Worm (Caenorhabditis elegans) whole organism, L2 larva: ENCODE measurements around the gene fat-5.

ENCODE experiments used
- C34F6.9 ChIP-seq: fragments of 150-350 bp; optimal IDR thresholded peaks from 2 replicates; lab custom pipeline; 2014; ENCODE audit warnings: missing biosample characterization, missing genetic modification characterization
- R02D3.7 ChIP-seq: fragments of 150-350 bp; optimal IDR thresholded peaks from 2 replicates; lab custom pipeline; 2014; ENCODE audit warnings: missing biosample characterization, missing genetic modification characterization
- Y55F3AM.14 ChIP-seq: fragments of 200-800 bp; sonication (Bioruptor generic); optimal IDR thresholded peaks from 2 replicates; lab custom pipeline; 2018; ENCODE audit warnings: mild to moderate bottlenecking, missing genetic modification characterization, missing compliant biosample characterization
- ZK546.5 ChIP-seq: sonication (generic microtip); optimal IDR thresholded peaks from 2 replicates; lab custom pipeline; 2017; ENCODE audit warnings: missing biosample characterization, missing genetic modification characterization
- alr-1 ChIP-seq: fragments of 150-350 bp; optimal IDR thresholded peaks from 2 replicates; lab custom pipeline; 2014; ENCODE audit warnings: missing biosample characterization, missing genetic modification characterization
- ama-1 ChIP-seq: fragments of 150-350 bp; optimal IDR thresholded peaks from 2 replicates; lab custom pipeline; 2018; ENCODE audit warnings: inconsistent platforms
- ceh-16 ChIP-seq: fragments of 150-350 bp; optimal IDR thresholded peaks from 2 replicates; lab custom pipeline; 2014; ENCODE audit warnings: missing biosample characterization, missing genetic modification characterization
- crh-2 ChIP-seq: sonication (generic microtip); optimal IDR thresholded peaks from 2 replicates; lab custom pipeline; 2017; ENCODE audit warnings: missing biosample characterization, missing genetic modification characterization
- dmd-4 ChIP-seq: sonication (generic microtip); optimal IDR thresholded peaks from 2 replicates; lab custom pipeline; 2017; ENCODE audit warnings: missing biosample characterization, missing genetic modification characterization
- egl-27 ChIP-seq: sonication (generic microtip); optimal IDR thresholded peaks from 3 replicates; lab custom pipeline; 2017; ENCODE audit warnings: missing biosample characterization, missing genetic modification reagents, missing genetic modification characterization
- elt-3 ChIP-seq: sonication (generic microtip); optimal IDR thresholded peaks from 2 replicates; lab custom pipeline; 2017; ENCODE audit warnings: missing biosample characterization, missing genetic modification characterization
- fos-1 ChIP-seq: fragments of 150-350 bp; optimal IDR thresholded peaks from 2 replicates; lab custom pipeline; 2014; ENCODE audit warnings: missing biosample characterization, missing genetic modification characterization
- gmeb-1 ChIP-seq: fragments of 150-350 bp; optimal IDR thresholded peaks from 2 replicates; lab custom pipeline; 2014; ENCODE audit warnings: missing biosample characterization, missing genetic modification characterization
- lin-11 ChIP-seq: fragments of 150-350 bp; sonication (generic microtip); optimal IDR thresholded peaks from 2 replicates; lab custom pipeline; 2014; ENCODE audit warnings: missing biosample characterization, missing genetic modification characterization, inconsistent platforms, mixed read lengths
- lin-13 ChIP-seq: fragments of 150-350 bp; optimal IDR thresholded peaks from 2 replicates; lab custom pipeline; 2014; ENCODE audit warnings: missing biosample characterization, missing genetic modification reagents, missing genetic modification characterization
- lsy-2 ChIP-seq, 2 experiments: fragments of 150-350 bp in 1 of 2; sonication (generic microtip) in 1 of 2; optimal IDR thresholded peaks; 2 replicates each; lab custom pipeline; 2014 to 2017; ENCODE audit warnings: missing biosample characterization in 2 of 2, missing genetic modification characterization in 2 of 2
- mab-5 ChIP-seq: fragments of 150-350 bp; optimal IDR thresholded peaks from 2 replicates; lab custom pipeline; 2014; ENCODE audit warnings: missing biosample characterization, missing genetic modification characterization
- mbf-1 ChIP-seq: sonication (generic microtip); optimal IDR thresholded peaks from 2 replicates; lab custom pipeline; 2017; ENCODE audit warnings: missing biosample characterization, missing genetic modification characterization
- mdl-1 ChIP-seq, 2 experiments: fragments of 150-350 bp in 1 of 2; sonication (generic microtip) in 1 of 2; optimal IDR thresholded peaks; 2 replicates each; lab custom pipeline; 2017; ENCODE audit warnings: missing biosample characterization in 2 of 2, missing genetic modification characterization in 2 of 2
- nhr-10 ChIP-seq: sonication (generic microtip); optimal IDR thresholded peaks from 2 replicates; lab custom pipeline; 2017; ENCODE audit warnings: missing biosample characterization, missing genetic modification characterization
- nhr-11 ChIP-seq: fragments of 150-350 bp; optimal IDR thresholded peaks from 2 replicates; lab custom pipeline; 2014; ENCODE audit warnings: missing biosample characterization, missing genetic modification characterization
- nhr-12 ChIP-seq: fragments of 150-350 bp; optimal IDR thresholded peaks from 2 replicates; lab custom pipeline; 2014; ENCODE audit warnings: missing biosample characterization, missing genetic modification characterization
- nhr-129 ChIP-seq: fragments of 150-350 bp; optimal IDR thresholded peaks from 2 replicates; lab custom pipeline; 2014; ENCODE audit warnings: missing biosample characterization, missing genetic modification characterization
- nhr-23 ChIP-seq: fragments of 150-350 bp; optimal IDR thresholded peaks from 2 replicates; lab custom pipeline; 2014; ENCODE audit warnings: missing biosample characterization, missing genetic modification reagents, missing genetic modification characterization
- nhr-25 ChIP-seq: fragments of 150-350 bp; sonication (generic microtip); optimal IDR thresholded peaks from 3 replicates; lab custom pipeline; 2014; ENCODE audit warnings: missing biosample characterization, missing genetic modification characterization
- nhr-77 ChIP-seq: fragments of 150-350 bp; optimal IDR thresholded peaks from 2 replicates; lab custom pipeline; 2014; ENCODE audit warnings: missing biosample characterization, missing genetic modification characterization
- peb-1 ChIP-seq: fragments of 150-350 bp; optimal IDR thresholded peaks from 2 replicates; lab custom pipeline; 2014; ENCODE audit warnings: missing biosample characterization, missing genetic modification characterization
- sem-4 ChIP-seq: fragments of 150-350 bp; optimal IDR thresholded peaks from 2 replicates; lab custom pipeline; 2014; ENCODE audit warnings: missing biosample characterization, missing genetic modification reagents, missing genetic modification characterization
- skn-1 ChIP-seq: sonication (generic microtip); optimal IDR thresholded peaks from 2 replicates; lab custom pipeline; 2017; ENCODE audit warnings: missing biosample characterization, missing genetic modification characterization
- sma-9 ChIP-seq, 2 experiments: fragments of 150-350 bp in 1 of 2; sonication (generic microtip) in 1 of 2; optimal IDR thresholded peaks; 2 replicates each; lab custom pipeline; 2014 to 2016; ENCODE audit warnings: missing genetic modification characterization in 2 of 2, mild to moderate bottlenecking in 1 of 2, missing biosample characterization in 1 of 2, missing compliant biosample characterization in 1 of 2, missing genetic modification reagents in 1 of 2, moderate library complexity in 1 of 2
- unc-39 ChIP-seq: fragments of 150-350 bp; optimal IDR thresholded peaks from 2 replicates; lab custom pipeline; 2014; ENCODE audit warnings: missing biosample characterization, missing genetic modification characterization
- unc-55 ChIP-seq: fragments of 150-350 bp; sonication (generic microtip); optimal IDR thresholded peaks from 3 replicates; lab custom pipeline; 2014; ENCODE audit warnings: missing biosample characterization, missing genetic modification reagents, missing genetic modification characterization
- ztf-1 ChIP-seq: fragments of 200-800 bp; sonication (Bioruptor generic); conservative IDR thresholded peaks from 2 replicates; pipeline ENCODE4 v1.3.6; 2022; ENCODE audit warnings: missing genetic modification characterization, missing compliant biosample characterization
- ztf-11 ChIP-seq: sonication (generic microtip); optimal IDR thresholded peaks from 2 replicates; lab custom pipeline; 2017; ENCODE audit warnings: missing biosample characterization, missing genetic modification characterization
- ztf-4 ChIP-seq: fragments of 150-350 bp; optimal IDR thresholded peaks from 2 replicates; lab custom pipeline; 2014; ENCODE audit warnings: missing biosample characterization, missing genetic modification characterization

Gene fat-5

ce11 chrV:17723142-17723781 is 1.5 kb upstream of the fat-5 start:
- TF ChIP-seq egl-27 (no peak), mdl-1 (tag; optimal IDR thresholded peaks at IDR 0.05; lab: Kevin White, UChicago) (no peak), alr-1 (tag; lab: Kevin White, UChicago) (no peak), elt-3 (tag; lab: Kevin White, UChicago) (no peak)

DNA sequence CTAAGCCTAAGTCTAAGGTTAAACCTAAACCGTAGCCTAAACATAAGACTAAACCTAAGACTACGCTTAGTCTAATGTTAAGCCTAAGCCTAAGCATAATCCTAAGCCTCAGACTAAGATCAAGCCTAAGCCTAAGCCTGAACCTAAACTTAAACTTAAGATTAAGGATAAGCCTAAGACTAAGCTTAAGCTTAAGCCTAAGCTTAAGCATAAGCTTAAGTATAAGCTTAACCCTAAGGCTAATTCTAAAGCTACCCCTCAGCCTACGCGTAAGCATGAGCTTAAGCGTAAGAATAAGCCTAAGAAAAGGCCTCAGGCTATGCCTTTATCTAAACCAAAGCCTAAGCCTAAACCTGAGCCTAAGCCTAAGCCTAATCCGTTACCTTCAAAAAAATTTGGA is 3.5 kb downstream of the fat-5 start:
- TF ChIP-seq lsy-2 (tag; optimal IDR thresholded peaks at IDR 0.05; lab: Kevin White, UChicago), result no peak
- TF ChIP-seq crh-2 (tag; lab: Kevin White, UChicago), result no peak
- TF ChIP-seq sem-4 (tag; lab: Kevin White, UChicago), result no peak
- TF ChIP-seq sma-9 (GFP tag; optimal IDR thresholded peaks at IDR 0.05; lab: Kevin White, UChicago), result no peak
- no peak for TF ChIP-seq sma-9 (tag; optimal IDR thresholded peaks at IDR 0.05; lab: Kevin White, UChicago)
- TF ChIP-seq mab-5 (tag; lab: Kevin White, UChicago), result no peak
- TF ChIP-seq skn-1 (tag; lab: Kevin White, UChicago), result no peak
- TF ChIP-seq egl-27, result no peak
- TF ChIP-seq lin-13 (GFP tag; lab: Kevin White, UChicago), result no peak
- no peak for TF ChIP-seq C34F6.9 (tag; lab: Kevin White, UChicago)
- TF ChIP-seq gmeb-1, result no peak
- no peak for TF ChIP-seq ztf-4 (tag; lab: Kevin White, UChicago)
- TF ChIP-seq nhr-77 (tag; lab: Kevin White, UChicago), result no peak
- no peak for TF ChIP-seq nhr-23 (tag; lab: Kevin White, UChicago)
- no peak for TF ChIP-seq nhr-10 (tag; lab: Kevin White, UChicago)
- TF ChIP-seq unc-39 (tag; lab: Kevin White, UChicago), result no peak
- TF ChIP-seq ceh-16 (tag; lab: Kevin White, UChicago), result no peak
- TF ChIP-seq nhr-12, result no peak
- no peak for TF ChIP-seq nhr-25 (tag; lab: Kevin White, UChicago)
- no peak for TF ChIP-seq Y55F3AM.14 (GFP tag; lab: Kevin White, UChicago)
- no peak for TF ChIP-seq nhr-11 (tag; lab: Kevin White, UChicago)

DNA sequence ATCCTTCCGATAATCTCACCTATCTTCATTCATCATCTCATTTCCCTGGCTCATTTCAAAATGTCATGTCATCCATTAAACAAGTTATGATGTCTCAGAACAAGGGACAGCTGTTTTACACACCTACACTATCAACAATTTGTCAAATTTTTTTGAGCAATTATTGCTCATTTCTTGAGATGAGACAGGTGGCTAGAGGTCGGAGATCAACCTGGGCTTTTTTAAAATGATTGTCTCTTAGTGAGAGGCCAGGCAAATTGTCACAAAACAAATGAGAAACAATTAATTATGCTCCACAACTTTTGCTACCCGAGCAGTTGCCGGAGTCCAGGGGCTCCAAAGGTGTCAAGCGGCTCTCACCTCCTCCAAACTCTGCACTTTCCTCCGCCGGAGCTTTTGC is 4.0 kb downstream of the fat-5 start:
- TF ChIP-seq mab-5 (tag; lab: Kevin White, UChicago), result peak; percentile 37
- TF ChIP-seq sma-9 (GFP tag; optimal IDR thresholded peaks at IDR 0.05; lab: Kevin White, UChicago), result peak; percentile 23
- TF ChIP-seq sma-9 (tag; optimal IDR thresholded peaks at IDR 0.05; lab: Kevin White, UChicago), result no peak
- TF ChIP-seq lin-11 (tag; lab: Kevin White, UChicago), result no peak
- no peak for TF ChIP-seq ama-1 (lab: Kevin White, UChicago)
- no peak for TF ChIP-seq ceh-16 (tag; lab: Kevin White, UChicago)
- peak; percentile 8 for TF ChIP-seq nhr-129

ce11 chrV:17732516-17732915 is 7.7 kb downstream of the fat-5 start, which contains the start of gene twk-42:
TSS of gene twk-42 (minus strand) at chrV:17732616.
- TF ChIP-seq Y55F3AM.14 (GFP tag; lab: Kevin White, UChicago) (no peak), ztf-1 (no peak), skn-1 (tag; lab: Kevin White, UChicago) (no peak), gmeb-1 (no peak), crh-2 (tag; lab: Kevin White, UChicago) (no peak), dmd-4 (tag; lab: Kevin White, UChicago) (no peak), nhr-11 (tag; lab: Kevin White, UChicago) (no peak), ztf-11 (tag; lab: Kevin White, UChicago) (no peak), ZK546.5 (tag; lab: Kevin White, UChicago) (no peak), nhr-129 (no peak), unc-55 (GFP tag; lab: Kevin White, UChicago) (no peak), lsy-2 (tag; optimal IDR thresholded peaks at IDR 0.05; lab: Kevin White, UChicago) (no peak), R02D3.7 (tag; lab: Kevin White, UChicago) (no peak), peb-1 (tag; lab: Kevin White, UChicago) (no peak), fos-1 (tag; lab: Kevin White, UChicago) (no peak), C34F6.9 (tag; lab: Kevin White, UChicago) (no peak), mbf-1 (tag; lab: Kevin White, UChicago) (no peak)
